Fruit fly (Drosophila melanogaster): Measurements from ENCODE around the gene CG33784.

CG33784 gene

dm6 chr3R:10108289-10108928, 40.7 kb downstream of the CG33784 start:
- TF ChIP-seq toe (GFP tag; optimal IDR thresholded peaks at IDR 0.05) (no peak), CG1620 (GFP tag; optimal IDR thresholded peaks at IDR 0.05) (no peak), cic (GFP tag; optimal IDR thresholded peaks at IDR 0.05) (no peak), CG7101 (tag; optimal IDR thresholded peaks at IDR 0.05) (no peak), Hr96 (GFP tag; optimal IDR thresholded peaks at IDR 0.05) (no peak), pad (GFP tag; optimal IDR thresholded peaks at IDR 0.05) (no peak), Clk (GFP tag; optimal IDR thresholded peaks at IDR 0.05) (no peak), tj (GFP tag; optimal IDR thresholded peaks at IDR 0.05) (no peak), Crg-1 (GFP tag; optimal IDR thresholded peaks at IDR 0.05) (no peak), CG14711 (tag; optimal IDR thresholded peaks at IDR 0.05) (no peak), CG7045 (GFP tag; optimal IDR thresholded peaks at IDR 0.05) (no peak), cnc (optimal IDR thresholded peaks at IDR 0.05) (no peak), ovo (GFP tag; optimal IDR thresholded peaks at IDR 0.05) (no peak), kay (GFP tag; ENCODE audit: borderline replicate concordance) (no peak), CG11617 (GFP tag; optimal IDR thresholded peaks at IDR 0.05) (no peak), CG5204 (GFP tag; optimal IDR thresholded peaks at IDR 0.05) (no peak)

- TF ChIP-seq cnc (optimal IDR thresholded peaks at IDR 0.05) (no peak), cic (GFP tag; optimal IDR thresholded peaks at IDR 0.05) (peak; percentile 46)
These were observed 41.6 kb downstream of the CG33784 start for dm6 chr3R:10109212-10109880.

- TF ChIP-seq CG7101 (tag; optimal IDR thresholded peaks at IDR 0.05) (peak; percentile 43), CG1620 (GFP tag; optimal IDR thresholded peaks at IDR 0.05) (peak; percentile 67), pad (GFP tag; optimal IDR thresholded peaks at IDR 0.05) (peak; percentile 23), bab1 (GFP tag; optimal IDR thresholded peaks at IDR 0.05) (peak; percentile 52), Crg-1 (GFP tag; optimal IDR thresholded peaks at IDR 0.05) (no peak), kay (GFP tag; ENCODE audit: borderline replicate concordance) (no peak), CG7045 (GFP tag; optimal IDR thresholded peaks at IDR 0.05) (peak; percentile 49), Mnt (GFP tag; optimal IDR thresholded peaks at IDR 0.05) (peak; percentile 64), CG5204 (GFP tag; optimal IDR thresholded peaks at IDR 0.05) (no peak), cnc (optimal IDR thresholded peaks at IDR 0.05) (no peak), CG11617 (GFP tag; optimal IDR thresholded peaks at IDR 0.05) (peak; percentile 32), Clk (GFP tag; optimal IDR thresholded peaks at IDR 0.05) (peak; percentile 27), toe (GFP tag; optimal IDR thresholded peaks at IDR 0.05) (no peak), cic (GFP tag; optimal IDR thresholded peaks at IDR 0.05) (no peak), CG12768 (GFP tag; optimal IDR thresholded peaks at IDR 0.05) (peak; percentile 47), CG33017 (tag; optimal IDR thresholded peaks at IDR 0.05) (no peak), CG14711 (tag; optimal IDR thresholded peaks at IDR 0.05) (peak; percentile 64), ovo (GFP tag; optimal IDR thresholded peaks at IDR 0.05) (peak; percentile 18), Hr96 (GFP tag; optimal IDR thresholded peaks at IDR 0.05) (peak; percentile 70), tj (GFP tag; optimal IDR thresholded peaks at IDR 0.05) (peak; percentile 46)
These were observed 42.2 kb downstream of the CG33784 start, which contains the start of gene Fmr1 for dm6 chr3R:10109938-10110337. Fmr1 (minus strand) TSS chr3R:10110121.

dm6 chr3R:10111150-10111814, 43.6 kb downstream of the CG33784 start:
- no peak for TF ChIP-seq Hr96 (GFP tag; optimal IDR thresholded peaks at IDR 0.05)
- TF ChIP-seq Clk (GFP tag; optimal IDR thresholded peaks at IDR 0.05) = no peak
- TF ChIP-seq CG14711 (tag; optimal IDR thresholded peaks at IDR 0.05) = peak; percentile 44
- peak; percentile 50 for TF ChIP-seq pad (GFP tag; optimal IDR thresholded peaks at IDR 0.05)
- peak; percentile 40 for TF ChIP-seq CG7045 (GFP tag; optimal IDR thresholded peaks at IDR 0.05)
- no peak for TF ChIP-seq bab1 (GFP tag; optimal IDR thresholded peaks at IDR 0.05)
- peak; percentile 91 for TF ChIP-seq kay (GFP tag; ENCODE audit: borderline replicate concordance)
- peak; percentile 48 for TF ChIP-seq CG12768 (GFP tag; optimal IDR thresholded peaks at IDR 0.05)

- TF ChIP-seq toe (GFP tag; optimal IDR thresholded peaks at IDR 0.05) = peak; percentile 4
- no peak for TF ChIP-seq kay (GFP tag; ENCODE audit: borderline replicate concordance)
- TF ChIP-seq Mnt (GFP tag; optimal IDR thresholded peaks at IDR 0.05) = no peak
- TF ChIP-seq pad (GFP tag; optimal IDR thresholded peaks at IDR 0.05) = no peak
- TF ChIP-seq bab1 (GFP tag; optimal IDR thresholded peaks at IDR 0.05) = no peak
- no peak for TF ChIP-seq Hr96 (GFP tag; optimal IDR thresholded peaks at IDR 0.05)
- no peak for TF ChIP-seq Crg-1 (GFP tag; optimal IDR thresholded peaks at IDR 0.05)
- TF ChIP-seq cic (GFP tag; optimal IDR thresholded peaks at IDR 0.05) = no peak
- no peak for TF ChIP-seq tj (GFP tag; optimal IDR thresholded peaks at IDR 0.05)
- TF ChIP-seq CG11617 (GFP tag; optimal IDR thresholded peaks at IDR 0.05) = peak; percentile 76
- TF ChIP-seq CG7045 (GFP tag; optimal IDR thresholded peaks at IDR 0.05) = peak; percentile 26
- peak; percentile 14 for TF ChIP-seq CG33017 (tag; optimal IDR thresholded peaks at IDR 0.05)
- peak; percentile 47 for TF ChIP-seq CG7101 (tag; optimal IDR thresholded peaks at IDR 0.05)
- TF ChIP-seq CG5204 (GFP tag; optimal IDR thresholded peaks at IDR 0.05) = no peak
- no peak for TF ChIP-seq CG12768 (GFP tag; optimal IDR thresholded peaks at IDR 0.05)
- TF ChIP-seq CG14711 (tag; optimal IDR thresholded peaks at IDR 0.05) = peak; percentile 8
These were observed 44.1 kb downstream of the CG33784 start for dm6 chr3R:10111815-10112185.

- TF ChIP-seq Crg-1 (GFP tag; optimal IDR thresholded peaks at IDR 0.05) (no peak), tj (GFP tag; optimal IDR thresholded peaks at IDR 0.05) (peak; percentile 92), CG12768 (GFP tag; optimal IDR thresholded peaks at IDR 0.05) (no peak), CG7101 (tag; optimal IDR thresholded peaks at IDR 0.05) (no peak), Mnt (GFP tag; optimal IDR thresholded peaks at IDR 0.05) (peak; percentile 17), ovo (GFP tag; optimal IDR thresholded peaks at IDR 0.05) (peak; percentile 33), cic (GFP tag; optimal IDR thresholded peaks at IDR 0.05) (peak; percentile 52), CG11617 (GFP tag; optimal IDR thresholded peaks at IDR 0.05) (no peak)
These were observed 44.5 kb downstream of the CG33784 start, which contains the start of gene CAH7 for dm6 chr3R:10112195-10112594. CAH7 (plus strand) TSS chr3R:10112237.
